Fruit fly (Drosophila melanogaster): Measurements from ENCODE around the gene CG33490.

DNA sequence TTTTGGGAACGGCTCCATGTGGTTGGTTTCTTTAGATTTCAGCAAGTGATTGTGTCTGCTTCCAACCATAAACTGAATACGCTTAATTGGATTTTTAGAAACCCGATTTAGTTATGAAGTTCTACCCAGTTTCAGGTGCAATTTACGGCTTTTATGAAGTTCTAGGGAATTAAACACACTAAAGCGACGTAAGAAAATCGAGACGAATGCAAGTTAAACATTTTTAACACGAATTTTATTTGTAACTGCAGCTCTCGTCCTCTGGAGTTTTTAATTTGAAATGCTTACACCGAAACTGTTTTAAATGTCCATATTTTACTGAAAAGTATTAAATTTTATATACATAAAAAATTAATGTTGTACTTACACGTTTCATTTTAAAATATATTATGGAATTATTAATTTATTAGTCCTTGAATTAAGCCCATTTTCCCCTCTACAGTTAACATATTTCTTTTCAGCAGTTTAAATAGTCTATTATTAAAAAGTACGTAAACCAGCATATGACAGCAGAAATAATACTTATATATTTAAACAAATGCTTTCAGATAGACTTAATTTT is 10.4 kb downstream of the CG33490 start, which contains the start of the genes CG46412 and CG33267:
- TF ChIP-seq CG8478 (optimal IDR thresholded peaks at IDR 0.05) (no peak), usp (GFP tag; optimal IDR thresholded peaks at IDR 0.05) (no peak), pan (optimal IDR thresholded peaks at IDR 0.05) (no peak), psq (optimal IDR thresholded peaks at IDR 0.05) (no peak), EcR (GFP tag; optimal IDR thresholded peaks at IDR 0.05) (no peak), Dll (optimal IDR thresholded peaks at IDR 0.05) (no peak)

Data from whole organism.